Fruit fly (Drosophila melanogaster) whole organism, pupa: ENCODE results near the gene Gr93a.

Experiments used
- CG10348 ChIP-seq: fragments of 200-800 bp; sonication (Bioruptor generic); IDR thresholded peaks from 2 replicates; pipeline ENCODE4 v1.3.6; 2022; ENCODE audit warnings: missing biosample characterization, missing genetic modification characterization
- CG12605 ChIP-seq: fragments of 200-800 bp; sonication (Bioruptor generic); IDR thresholded peaks from 2 replicates; pipeline ENCODE4 v1.3.6; 2022; ENCODE audit warnings: missing biosample characterization, missing genetic modification characterization
- CG13204 ChIP-seq: fragments of 200-800 bp; sonication (Bioruptor generic); optimal IDR thresholded peaks from 2 replicates; lab custom pipeline; 2018; ENCODE audit warnings: missing biosample characterization, mild to moderate bottlenecking, missing genetic modification characterization, moderate library complexity
- CG14655 ChIP-seq: fragments of 200-800 bp; sonication (Bioruptor generic); optimal IDR thresholded peaks from 3 replicates; lab custom pipeline; 2017; ENCODE audit warnings: mild to moderate bottlenecking, missing biosample characterization, missing genetic modification reagents, missing genetic modification characterization
- CG15710 ChIP-seq: fragments of 200-800 bp; sonication (Bioruptor generic); optimal IDR thresholded peaks from 2 replicates; lab custom pipeline; 2018; ENCODE audit warnings: missing biosample characterization, mild to moderate bottlenecking, missing genetic modification characterization, moderate library complexity
- CG17806 ChIP-seq: fragments of 200-800 bp; sonication (Bioruptor generic); optimal IDR thresholded peaks from 2 replicates; lab custom pipeline; 2018; ENCODE audit warnings: missing biosample characterization, mild to moderate bottlenecking, missing genetic modification characterization, moderate library complexity
- CG32121 ChIP-seq: fragments of 200-800 bp; sonication (Bioruptor generic); IDR thresholded peaks from 2 replicates; pipeline ENCODE4 v1.3.6; 2022; ENCODE audit warnings: missing biosample characterization, missing genetic modification characterization
- CG34367 ChIP-seq: fragments of 200-800 bp; sonication (Bioruptor generic); optimal IDR thresholded peaks from 2 replicates; lab custom pipeline; 2018; ENCODE audit warnings: missing biosample characterization, mild to moderate bottlenecking, missing genetic modification characterization
- CG4496 ChIP-seq: fragments of 200-800 bp; sonication (Bioruptor generic); IDR thresholded peaks from 3 replicates; pipeline ENCODE4 v1.3.6; 2022; ENCODE audit warnings: missing biosample characterization, missing genetic modification characterization
- CG8159 ChIP-seq: fragments of 200-800 bp; sonication (Bioruptor generic); optimal IDR thresholded peaks from 3 replicates; lab custom pipeline; 2018; ENCODE audit warnings: missing biosample characterization, mild to moderate bottlenecking, missing genetic modification characterization, moderate library complexity
- CG8301 ChIP-seq: fragments of 200-800 bp; sonication (Bioruptor generic); optimal IDR thresholded peaks from 2 replicates; lab custom pipeline; 2018; ENCODE audit warnings: missing biosample characterization, mild to moderate bottlenecking, missing genetic modification characterization
- CG9948 ChIP-seq: fragments of 200-800 bp; sonication (Bioruptor generic); optimal IDR thresholded peaks from 2 replicates; lab custom pipeline; 2018; ENCODE audit warnings: missing biosample characterization, mild to moderate bottlenecking, missing genetic modification characterization, moderate library complexity
- D1 ChIP-seq: fragments of 200-800 bp; sonication (Bioruptor generic); optimal IDR thresholded peaks from 2 replicates; lab custom pipeline; 2018; ENCODE audit warnings: missing biosample characterization, mild to moderate bottlenecking, missing genetic modification characterization, moderate library complexity
- EcR ChIP-seq: fragments of 200-800 bp; sonication (Bioruptor generic); optimal IDR thresholded peaks from 3 replicates; lab custom pipeline; 2019; ENCODE audit warnings: missing biosample characterization, missing genetic modification characterization, mild to moderate bottlenecking, moderate library complexity, missing genetic modification reagents
- Ets98B ChIP-seq: fragments of 200-800 bp; sonication (Bioruptor generic); IDR thresholded peaks from 2 replicates; pipeline ENCODE4 v1.3.6; 2022; ENCODE audit warnings: missing biosample characterization, missing genetic modification characterization
- Pif1A ChIP-seq: fragments of 200-800 bp; sonication (Bioruptor generic); optimal IDR thresholded peaks from 3 replicates; lab custom pipeline; 2016; ENCODE audit warnings: missing biosample characterization, missing genetic modification characterization
- Pif1B ChIP-seq: fragments of 200-800 bp; sonication (Bioruptor generic); optimal IDR thresholded peaks from 3 replicates; lab custom pipeline; 2016; ENCODE audit warnings: missing biosample characterization, missing genetic modification characterization
- Snoo ChIP-seq: fragments of 200-800 bp; sonication (Bioruptor generic); optimal IDR thresholded peaks from 3 replicates; lab custom pipeline; 2017; ENCODE audit warnings: missing biosample characterization, mild to moderate bottlenecking, missing genetic modification characterization, inconsistent platforms
- fd96Ca ChIP-seq: fragments of 200-800 bp; sonication (Bioruptor generic); IDR thresholded peaks from 3 replicates; pipeline ENCODE4 v1.3.6; 2022; ENCODE audit warnings: missing biosample characterization, missing genetic modification characterization
- gl ChIP-seq: fragments of 200-800 bp; sonication (Bioruptor generic); optimal IDR thresholded peaks from 2 replicates; lab custom pipeline; 2018; ENCODE audit warnings: missing biosample characterization, mild to moderate bottlenecking, missing genetic modification characterization
- rn ChIP-seq: fragments of 200-800 bp; sonication (Bioruptor generic); IDR thresholded peaks from 2 replicates; pipeline ENCODE4 v1.3.6; 2022; ENCODE audit warnings: missing biosample characterization, missing genetic modification characterization

Gene Gr93a

dm6 chr3R:21822562-21822933 is 9.8 kb upstream of the Gr93a start, which contains the start of gene CASK:
TSS of gene CASK (minus strand) at chr3R:21822674.
- TF ChIP-seq gl (tag; lab: Kevin White, UChicago) (no peak), rn (GFP tag; lab: Robert Waterston, UW) (no peak), D1 (no peak), CG14655 (no peak), CG4496 (GFP tag; lab: Robert Waterston, UW) (no peak), EcR (GFP tag; lab: Kevin White, UChicago) (no peak), CG8159 (tag; lab: Kevin White, UChicago) (no peak), Snoo (no peak), fd96Ca (GFP tag; lab: Robert Waterston, UW) (no peak), Pif1A (GFP tag; lab: Kevin White, UChicago) (no peak), CG15710 (no peak), CG12605 (no peak), CG9948 (no peak), CG13204 (GFP tag; lab: Kevin White, UChicago) (no peak), CG17806 (no peak), CG32121 (no peak), CG8301 (tag; lab: Kevin White, UChicago) (no peak), Pif1B (GFP tag; lab: Kevin White, UChicago) (no peak), Ets98B (no peak), CG10348 (GFP tag; lab: Robert Waterston, UW) (no peak)

dm6 chr3R:21823076-21823475 is 9.2 kb upstream of the Gr93a start:
- no peak for TF ChIP-seq rn (GFP tag; lab: Robert Waterston, UW)
- no peak for TF ChIP-seq CG14655
- TF ChIP-seq CG4496 (GFP tag; lab: Robert Waterston, UW) = no peak
- TF ChIP-seq CG34367 (tag; lab: Kevin White, UChicago) = no peak
- no peak for TF ChIP-seq CG12605
- TF ChIP-seq CG17806 = no peak
- TF ChIP-seq CG15710 = peak; percentile 4
- TF ChIP-seq Ets98B = no peak
- TF ChIP-seq CG8159 (tag; lab: Kevin White, UChicago) = peak; percentile 27
- no peak for TF ChIP-seq CG9948
- TF ChIP-seq Pif1B (GFP tag; lab: Kevin White, UChicago) = peak; percentile 62
- no peak for TF ChIP-seq CG32121
- peak; percentile 62 for TF ChIP-seq gl (tag; lab: Kevin White, UChicago)
- TF ChIP-seq CG13204 (GFP tag; lab: Kevin White, UChicago) = no peak
- TF ChIP-seq EcR (GFP tag; lab: Kevin White, UChicago) = no peak
- no peak for TF ChIP-seq CG10348 (GFP tag; lab: Robert Waterston, UW)
- peak; percentile 64 for TF ChIP-seq Pif1A (GFP tag; lab: Kevin White, UChicago)
- TF ChIP-seq CG8301 (tag; lab: Kevin White, UChicago) = no peak
- no peak for TF ChIP-seq D1
- TF ChIP-seq Snoo = peak; percentile 36

dm6 chr3R:21823699-21824406 is 8.4 kb upstream of the Gr93a start:
- TF ChIP-seq Pif1B (GFP tag; lab: Kevin White, UChicago) (peak; percentile 38), CG14655 (peak; percentile 73), CG9948 (peak; percentile 74), CG10348 (GFP tag; lab: Robert Waterston, UW) (no peak), CG34367 (tag; lab: Kevin White, UChicago) (peak; percentile 11), D1 (peak; percentile 90), Snoo (no peak), CG32121 (no peak), fd96Ca (GFP tag; lab: Robert Waterston, UW) (0 out of 3 replicates have a peak, but pooled peaks have one; percentile 10), CG8159 (tag; lab: Kevin White, UChicago) (peak; percentile 95), EcR (GFP tag; lab: Kevin White, UChicago) (no peak), CG17806 (peak; percentile 91), CG15710 (peak; percentile 50), CG12605 (no peak)

dm6 chr3R:21824407-21825006 is 7.8 kb upstream of the Gr93a start:
- TF ChIP-seq Ets98B (no peak), CG12605 (0 out of 2 replicates have a peak, but pooled peaks have one; percentile 36), EcR (GFP tag; lab: Kevin White, UChicago) (peak; percentile 80), CG14655 (peak; percentile 4), CG9948 (no peak), Pif1A (GFP tag; lab: Kevin White, UChicago) (no peak), CG4496 (GFP tag; lab: Robert Waterston, UW) (0 out of 3 replicates have a peak, but pooled peaks have one; percentile 40), CG34367 (tag; lab: Kevin White, UChicago) (peak; percentile 48), CG10348 (GFP tag; lab: Robert Waterston, UW) (no peak), CG17806 (no peak), Snoo (no peak), rn (GFP tag; lab: Robert Waterston, UW) (no peak), CG15710 (no peak), gl (tag; lab: Kevin White, UChicago) (peak; percentile 85), D1 (no peak), CG32121 (no peak), CG13204 (GFP tag; lab: Kevin White, UChicago) (peak; percentile 54), Pif1B (GFP tag; lab: Kevin White, UChicago) (no peak), fd96Ca (GFP tag; lab: Robert Waterston, UW) (no peak), CG8301 (tag; lab: Kevin White, UChicago) (no peak), CG8159 (tag; lab: Kevin White, UChicago) (no peak)

- TF ChIP-seq fd96Ca (GFP tag; lab: Robert Waterston, UW) (no peak), CG15710 (no peak), CG8159 (tag; lab: Kevin White, UChicago) (no peak), Pif1A (GFP tag; lab: Kevin White, UChicago) (no peak), rn (GFP tag; lab: Robert Waterston, UW) (no peak)
Observed at dm6 chr3R:21825140-21825539, 7.2 kb upstream of the Gr93a start.
